Worm (Caenorhabditis elegans): ENCODE results near the gene fbxb-75.

- TF ChIP-seq hmbx-1 (tag; optimal IDR thresholded peaks at IDR 0.05) (no peak), sea-1 (GFP tag; conservative IDR thresholded peaks at IDR 0.05) (no peak), scrt-1 (GFP tag; IDR thresholded peaks at IDR 0.05) (no peak)
Measured at ce11 chrIV:4398420-4398819, 42.6 kb downstream of the fbxb-75 start.

Data from whole organism, early embryonic.